Worm (Caenorhabditis elegans): ENCODE measurements around the gene clec-252.
"Not testable (repeated sequence)": the region's sequence is repeated elsewhere in the genome, so short reads cannot be mapped to it uniquely, and the experiment has no call there.

The clec-252 gene

ce11 chrV:18762044-18762443 lies 13.4 kb upstream of the clec-252 start, which contains the start of gene F11D11.22:
Gene F11D11.22 (plus strand): TSS chrV:18762344.
- not testable (repeated sequence) for TF ChIP-seq egl-5, egl-27, pqm-1 (tag; optimal IDR thresholded peaks at IDR 0.05)

ce11 chrV:18761078-18761477 lies 12.5 kb upstream of the clec-252 start, which contains the start of gene F11D11.4:
Gene F11D11.4 (plus strand): TSS chrV:18761378.
- TF ChIP-seq aly-2 (tag; optimal IDR thresholded peaks at IDR 0.05) (no peak), elt-2 (tag; optimal IDR thresholded peaks at IDR 0.05) (no peak), nhr-43 (tag; optimal IDR thresholded peaks at IDR 0.05; ENCODE audit: poor library complexity, severe bottlenecking) (no peak)

DNA sequence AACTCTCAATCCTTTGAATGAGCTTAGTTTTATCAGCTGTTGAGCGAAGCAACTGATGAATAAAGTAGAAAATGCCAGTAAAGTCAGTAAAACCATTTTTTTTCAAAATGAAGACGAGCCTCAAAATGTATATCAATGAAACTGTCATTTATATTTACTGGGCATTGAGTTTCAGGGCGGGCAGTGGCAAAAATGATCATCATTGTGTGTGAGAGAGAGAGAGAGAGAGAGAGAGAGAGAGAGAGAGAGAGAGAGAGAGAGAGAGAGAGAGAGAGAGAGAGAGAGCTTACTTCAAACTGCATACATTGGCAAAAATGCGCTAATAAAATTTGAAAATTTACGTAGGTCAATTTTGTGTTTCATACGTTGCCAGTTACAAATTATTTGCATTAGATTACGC lies 11.5 kb upstream of the clec-252 start, which contains the start of gene F11D11.3:
F11D11.3 (minus strand) TSS at position 101 of the 400 bp plus-strand sequence.
- TF ChIP-seq nhr-43 (tag; optimal IDR thresholded peaks at IDR 0.05; ENCODE audit: poor library complexity, severe bottlenecking) (no peak), unc-62 (GFP tag; optimal IDR thresholded peaks at IDR 0.05) (no peak), fos-1 (tag; optimal IDR thresholded peaks at IDR 0.05) (no peak), ama-1 (optimal IDR thresholded peaks at IDR 0.05) (no peak), tbx-2 (tag; optimal IDR thresholded peaks at IDR 0.05) (no peak), R02D3.7 (tag; optimal IDR thresholded peaks at IDR 0.05) (no peak), egl-27 (tag; optimal IDR thresholded peaks at IDR 0.05) (no peak), nhr-76 (tag; optimal IDR thresholded peaks at IDR 0.05) (no peak)

DNA sequence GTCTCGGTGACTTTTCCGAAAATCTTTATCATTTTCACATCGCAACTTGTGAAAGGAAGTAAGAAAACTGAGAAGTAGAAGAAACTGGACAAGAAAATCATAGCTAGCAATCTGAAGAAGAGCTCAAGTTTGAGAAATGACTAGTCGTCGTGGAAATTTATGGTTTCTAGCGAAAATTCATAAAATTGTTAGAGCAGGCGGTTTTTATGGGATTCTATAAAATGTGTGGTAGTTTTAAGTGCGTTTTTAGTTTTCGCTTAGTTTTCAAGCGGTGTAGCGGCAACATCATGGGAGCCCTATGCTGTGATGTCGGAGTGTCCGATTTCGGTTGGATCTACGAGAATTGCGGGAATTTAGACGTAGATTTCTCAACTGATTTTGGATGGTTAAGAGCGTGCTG lies 5.7 kb upstream of the clec-252 start, which contains the start of gene clec-254:
clec-254 (minus strand) TSS at position 101 of the 400 bp plus-strand sequence.
- not testable (repeated sequence) for TF ChIP-seq lin-39, snpc-4, nhr-67 (tag; optimal IDR thresholded peaks at IDR 0.05)

- TF ChIP-seq pqm-1 (tag; optimal IDR thresholded peaks at IDR 0.05) (no peak), snpc-4 (tag; optimal IDR thresholded peaks at IDR 0.05) (no peak), nhr-67 (tag; optimal IDR thresholded peaks at IDR 0.05) (no peak), nhr-12 (tag; optimal IDR thresholded peaks at IDR 0.05) (no peak), ceh-82 (tag; optimal IDR thresholded peaks at IDR 0.05) (no peak), nhr-28 (tag; optimal IDR thresholded peaks at IDR 0.05) (no peak), ZK546.5 (tag; optimal IDR thresholded peaks at IDR 0.05) (no peak), eor-1 (tag; optimal IDR thresholded peaks at IDR 0.05) (no peak), nhr-25 (tag; optimal IDR thresholded peaks at IDR 0.05) (no peak), zag-1 (tag; optimal IDR thresholded peaks at IDR 0.05) (no peak), lin-39 (tag; optimal IDR thresholded peaks at IDR 0.05) (no peak), unc-62 (GFP tag; optimal IDR thresholded peaks at IDR 0.05) (no peak), nfya-1 (tag; optimal IDR thresholded peaks at IDR 0.05; ENCODE audit: insufficient read depth) (no peak), daf-12 (tag; optimal IDR thresholded peaks at IDR 0.05) (no peak), skn-1 (tag; optimal IDR thresholded peaks at IDR 0.05) (no peak), nhr-11 (tag; optimal IDR thresholded peaks at IDR 0.05) (no peak), hmg-11 (tag; optimal IDR thresholded peaks at IDR 0.05) (no peak)
These were observed 4.4 kb upstream of the clec-252 start, which contains the start of gene F11D11.6 for ce11 chrV:18753036-18753435. Gene F11D11.6 (minus strand): TSS chrV:18753136.

ce11 chrV:18750445-18750844 lies 1.8 kb upstream of the clec-252 start, which contains the start of the genes F11D11.21 and F11D11.12:
Gene F11D11.21 (minus strand): TSS chrV:18750545.
Gene F11D11.12 (minus strand): TSS chrV:18750682.
- TF ChIP-seq nhr-237 (tag; optimal IDR thresholded peaks at IDR 0.05) (no peak), egl-5 (tag; optimal IDR thresholded peaks at IDR 0.05) (no peak), nhr-76 (tag; optimal IDR thresholded peaks at IDR 0.05) (no peak)

- no peak for TF ChIP-seq nhr-12 (tag; optimal IDR thresholded peaks at IDR 0.05)
- no peak for TF ChIP-seq fkh-2 (tag; optimal IDR thresholded peaks at IDR 0.05)
- no peak for TF ChIP-seq ceh-16 (tag; optimal IDR thresholded peaks at IDR 0.05)
- no peak for TF ChIP-seq ZK546.5 (tag; optimal IDR thresholded peaks at IDR 0.05)
- no peak for TF ChIP-seq lsy-12 (tag; optimal IDR thresholded peaks at IDR 0.05)
- TF ChIP-seq hmg-11 (tag; optimal IDR thresholded peaks at IDR 0.05) = no peak
- no peak for TF ChIP-seq nhr-77 (tag; optimal IDR thresholded peaks at IDR 0.05)
- TF ChIP-seq elt-1 (tag; optimal IDR thresholded peaks at IDR 0.05) = no peak
- TF ChIP-seq unc-39 (tag; optimal IDR thresholded peaks at IDR 0.05) = no peak
- no peak for TF ChIP-seq nhr-25 (tag; optimal IDR thresholded peaks at IDR 0.05)
- no peak for TF ChIP-seq fos-1 (tag; optimal IDR thresholded peaks at IDR 0.05)
- TF ChIP-seq pqm-1 (tag; optimal IDR thresholded peaks at IDR 0.05) = no peak
- TF ChIP-seq mml-1 (tag; optimal IDR thresholded peaks at IDR 0.05) = no peak
- no peak for TF ChIP-seq nhr-11 (tag; optimal IDR thresholded peaks at IDR 0.05)
These were observed 1.5 kb downstream of the clec-252 start, which contains the start of gene clec-251 for ce11 chrV:18746937-18747660. Gene clec-251 (minus strand): TSS chrV:18746987.
